Fruit fly (Drosophila melanogaster) whole organism, embryonic: ENCODE measurements around the gene kri.

ENCODE experiments used
- B-H1 ChIP-seq: fragments of 200-800 bp; sonication (Bioruptor generic); IDR thresholded peaks from 3 replicates; pipeline ENCODE4 v1.3.6; 2022; ENCODE audit warnings: missing biosample characterization, missing genetic modification characterization
- CG10267 ChIP-seq: fragments of 200-800 bp; sonication (Bioruptor generic); optimal IDR thresholded peaks from 2 replicates; lab custom pipeline; 2018; ENCODE audit warnings: missing biosample characterization, mild to moderate bottlenecking, missing genetic modification characterization, moderate library complexity
- CG10959 ChIP-seq: fragments of 200-800 bp; sonication (Bioruptor generic); IDR thresholded peaks from 2 replicates; pipeline ENCODE4 v1.3.6; 2022; ENCODE audit warnings: missing biosample characterization, missing genetic modification characterization
- CG12155 ChIP-seq: fragments of 200-800 bp; sonication (Bioruptor generic); optimal IDR thresholded peaks from 3 replicates; lab custom pipeline; 2016; ENCODE audit warnings: missing biosample characterization, missing genetic modification characterization
- CG12219 ChIP-seq: fragments of 200-800 bp; sonication (Bioruptor generic); optimal IDR thresholded peaks from 3 replicates; lab custom pipeline; 2018; ENCODE audit warnings: missing biosample characterization, mild to moderate bottlenecking, missing genetic modification characterization
- CG13296 ChIP-seq: fragments of 200-800 bp; sonication (Bioruptor generic); optimal IDR thresholded peaks from 3 replicates; lab custom pipeline; 2018; ENCODE audit warnings: missing biosample characterization, mild to moderate bottlenecking, missing genetic modification characterization
- CG13775 ChIP-seq: fragments of 200-800 bp; sonication (Bioruptor generic); optimal IDR thresholded peaks from 3 replicates; lab custom pipeline; 2017; ENCODE audit warnings: missing biosample characterization, mild to moderate bottlenecking, missing genetic modification characterization
- CG14710 ChIP-seq: fragments of 200-800 bp; sonication (Bioruptor generic); optimal IDR thresholded peaks from 3 replicates; lab custom pipeline; 2019; ENCODE audit warnings: missing biosample characterization, mild to moderate bottlenecking, missing genetic modification characterization, moderate library complexity
- CG15479 ChIP-seq: fragments of 200-800 bp; sonication (Bioruptor generic); optimal IDR thresholded peaks from 3 replicates; lab custom pipeline; 2019; ENCODE audit warnings: missing biosample characterization, mild to moderate bottlenecking, missing genetic modification characterization, moderate library complexity
- CG15696 ChIP-seq: fragments of 200-800 bp; sonication (Bioruptor generic); optimal IDR thresholded peaks from 2 replicates; lab custom pipeline; 2019; ENCODE audit warnings: missing biosample characterization, mild to moderate bottlenecking, missing genetic modification characterization, moderate library complexity
- CG1603 ChIP-seq: fragments of 200-800 bp; sonication (Bioruptor generic); optimal IDR thresholded peaks from 2 replicates; lab custom pipeline; 2019; ENCODE audit warnings: missing biosample characterization, mild to moderate bottlenecking, missing genetic modification characterization, moderate library complexity
- CG16815 ChIP-seq: fragments of 200-800 bp; sonication (Bioruptor generic); optimal IDR thresholded peaks from 3 replicates; lab custom pipeline; 2017; ENCODE audit warnings: missing biosample characterization, mild to moderate bottlenecking, missing genetic modification characterization
- CG17328 ChIP-seq: fragments of 200-800 bp; sonication (Bioruptor generic); IDR thresholded peaks from 2 replicates; pipeline ENCODE4 v1.3.6; 2022; ENCODE audit warnings: missing biosample characterization, missing genetic modification characterization
- CG1792 ChIP-seq: fragments of 200-800 bp; sonication (Bioruptor generic); optimal IDR thresholded peaks from 2 replicates; lab custom pipeline; 2016; ENCODE audit warnings: missing biosample characterization, missing genetic modification characterization
- CG31224 ChIP-seq: fragments of 200-800 bp; sonication (Bioruptor generic); IDR thresholded peaks from 2 replicates; pipeline ENCODE4 v1.3.6; 2022; ENCODE audit warnings: missing biosample characterization, missing genetic modification characterization
- CG31441 ChIP-seq: fragments of 200-800 bp; sonication (Bioruptor generic); IDR thresholded peaks from 2 replicates; pipeline ENCODE4 v1.3.6; 2022; ENCODE audit warnings: missing biosample characterization, missing genetic modification characterization
- CG33557 ChIP-seq: fragments of 200-800 bp; sonication (Bioruptor generic); optimal IDR thresholded peaks from 2 replicates; lab custom pipeline; 2019; ENCODE audit warnings: missing biosample characterization, mild to moderate bottlenecking, missing genetic modification characterization, moderate library complexity
- CG4424 ChIP-seq: fragments of 200-800 bp; sonication (Bioruptor generic); optimal IDR thresholded peaks from 3 replicates; lab custom pipeline; 2016; ENCODE audit warnings: missing biosample characterization, missing genetic modification characterization
- CG6254 ChIP-seq: fragments of 200-800 bp; sonication (Bioruptor generic); optimal IDR thresholded peaks from 3 replicates; lab custom pipeline; 2017; ENCODE audit warnings: mild to moderate bottlenecking, missing biosample characterization, missing genetic modification reagents, missing genetic modification characterization
- CG6689 ChIP-seq: fragments of 200-800 bp; sonication (Bioruptor generic); IDR thresholded peaks from 2 replicates; pipeline ENCODE4 v1.3.6; 2022; ENCODE audit warnings: missing biosample characterization, missing genetic modification characterization
- Camta ChIP-seq: fragments of 200-800 bp; sonication (Bioruptor generic); optimal IDR thresholded peaks from 2 replicates; lab custom pipeline; 2016; ENCODE audit warnings: missing biosample characterization, missing genetic modification characterization
- Chrac-16 ChIP-seq: fragments of 200-800 bp; sonication (Bioruptor generic); optimal IDR thresholded peaks from 3 replicates; lab custom pipeline; 2016; ENCODE audit warnings: missing biosample characterization, missing genetic modification characterization
- Elba2 ChIP-seq: fragments of 200-800 bp; sonication (Bioruptor generic); optimal IDR thresholded peaks from 3 replicates; lab custom pipeline; 2016; ENCODE audit warnings: missing biosample characterization, missing genetic modification characterization
- Hr78 ChIP-seq, 2 experiments: fragments of 200-800 bp in 1 of 2; fragments of >200 bp in 1 of 2; sonication (Bioruptor generic) in 1 of 2; optimal IDR thresholded peaks; 2 replicates each; lab custom pipeline; 2017 to 2019; ENCODE audit warnings: missing biosample characterization in 2 of 2, missing genetic modification characterization in 2 of 2, mild to moderate bottlenecking in 1 of 2, moderate library complexity in 1 of 2
- Kr ChIP-seq: fragments of 200-800 bp; sonication (Bioruptor generic); optimal IDR thresholded peaks from 2 replicates; lab custom pipeline; 2017; ENCODE audit warnings: missing biosample characterization, mild to moderate bottlenecking, missing genetic modification characterization
- Mad ChIP-seq: fragments of 200-800 bp; sonication (Bioruptor generic); optimal IDR thresholded peaks from 2 replicates; lab custom pipeline; 2016; ENCODE audit warnings: missing biosample characterization, missing genetic modification characterization
- Med ChIP-seq: fragments of 200-800 bp; sonication (Bioruptor generic); peaks from one replicate; lab custom pipeline; 2016; ENCODE audit warnings: missing biosample characterization, missing genetic modification characterization, mild to moderate bottlenecking, inconsistent platforms, moderate library complexity
- NC2α ChIP-seq: fragments of 200-800 bp; sonication (Bioruptor generic); optimal IDR thresholded peaks from 2 replicates; lab custom pipeline; 2016; ENCODE audit warnings: missing biosample characterization, missing genetic modification characterization
- NfI ChIP-seq: fragments of 200-800 bp; sonication (Bioruptor generic); optimal IDR thresholded peaks from 3 replicates; lab custom pipeline; 2018; ENCODE audit warnings: missing biosample characterization, mild to moderate bottlenecking, missing genetic modification characterization, moderate library complexity
- ac ChIP-seq: fragments of 200-800 bp; sonication (Bioruptor generic); optimal IDR thresholded peaks from 3 replicates; lab custom pipeline; 2017; ENCODE audit warnings: missing biosample characterization, mild to moderate bottlenecking, missing genetic modification characterization
- amos ChIP-seq: fragments of 200-800 bp; sonication (Bioruptor generic); IDR thresholded peaks from 2 replicates; pipeline ENCODE4 v1.3.6; 2022; ENCODE audit warnings: missing biosample characterization, missing genetic modification characterization; ENCODE audit not compliant: partially characterized antibody
- bcd ChIP-seq: fragments of 200-800 bp; sonication (Bioruptor generic); optimal IDR thresholded peaks from 2 replicates; lab custom pipeline; 2017; ENCODE audit warnings: missing biosample characterization, mild to moderate bottlenecking, missing genetic modification characterization
- btn ChIP-seq: fragments of 200-800 bp; sonication (Bioruptor generic); optimal IDR thresholded peaks from 2 replicates; lab custom pipeline; 2016; ENCODE audit warnings: missing biosample characterization, missing genetic modification characterization
- chn ChIP-seq: fragments of 200-800 bp; sonication (Bioruptor generic); optimal IDR thresholded peaks from 2 replicates; lab custom pipeline; 2016; ENCODE audit warnings: missing biosample characterization, missing genetic modification characterization
- dan ChIP-seq: fragments of 200-800 bp; sonication (Bioruptor generic); IDR thresholded peaks from 2 replicates; pipeline ENCODE4 v1.3.6; 2022; ENCODE audit warnings: missing biosample characterization, missing genetic modification characterization
- dpn ChIP-seq, 2 experiments: fragments of 200-800 bp; sonication (Bioruptor generic); optimal IDR thresholded peaks; 3 replicates each; lab custom pipeline; 2016; ENCODE audit warnings: missing biosample characterization in 2 of 2, missing genetic modification characterization in 2 of 2
- esg ChIP-seq: fragments of 200-800 bp; sonication (Bioruptor generic); conservative IDR thresholded peaks from 2 replicates; pipeline ENCODE4 v1.3.6; 2022; ENCODE audit warnings: missing biosample characterization, missing genetic modification characterization
- eve ChIP-seq, 2 experiments: fragments of >200 bp; optimal IDR thresholded peaks; 2 replicates each; lab custom pipeline; 2017; ENCODE audit warnings: missing biosample characterization in 2 of 2, missing genetic modification characterization in 2 of 2
- grau ChIP-seq: fragments of 200-800 bp; optimal IDR thresholded peaks from 3 replicates; lab custom pipeline; 2019; ENCODE audit warnings: missing biosample characterization, mild to moderate bottlenecking, missing genetic modification characterization, moderate library complexity
- jing ChIP-seq: fragments of 200-800 bp; sonication (Bioruptor generic); optimal IDR thresholded peaks from 2 replicates; lab custom pipeline; 2018; ENCODE audit warnings: missing biosample characterization, mild to moderate bottlenecking, missing genetic modification characterization
- jumu ChIP-seq: fragments of 200-800 bp; sonication (Bioruptor generic); optimal IDR thresholded peaks from 3 replicates; lab custom pipeline; 2016; ENCODE audit warnings: missing biosample characterization, missing genetic modification characterization
- org-1 ChIP-seq: fragments of 200-800 bp; sonication (Bioruptor generic); optimal IDR thresholded peaks from 2 replicates; lab custom pipeline; 2017; ENCODE audit warnings: missing biosample characterization, missing genetic modification characterization
- pnt ChIP-seq: fragments of 200-800 bp; sonication (Bioruptor generic); optimal IDR thresholded peaks from 3 replicates; lab custom pipeline; 2016; ENCODE audit warnings: missing biosample characterization, missing genetic modification characterization
- pum ChIP-seq: fragments of 200-800 bp; sonication (Bioruptor generic); optimal IDR thresholded peaks from 2 replicates; lab custom pipeline; 2016; ENCODE audit warnings: missing biosample characterization, missing genetic modification characterization
- row ChIP-seq: fragments of 200-800 bp; sonication (Bioruptor generic); IDR thresholded peaks from 3 replicates; pipeline ENCODE4 v1.3.6; 2022; ENCODE audit warnings: missing biosample characterization, missing genetic modification characterization
- scrt ChIP-seq: fragments of 200-800 bp; sonication (Bioruptor generic); optimal IDR thresholded peaks from 2 replicates; lab custom pipeline; 2018; ENCODE audit warnings: missing biosample characterization, mild to moderate bottlenecking, missing genetic modification characterization, moderate library complexity
- sens ChIP-seq: fragments of 200-800 bp; sonication (Bioruptor generic); peaks from one replicate; lab custom pipeline; 2016; ENCODE audit warnings: missing biosample characterization, missing genetic modification characterization
- sob ChIP-seq: fragments of 200-800 bp; sonication (Bioruptor generic); IDR thresholded peaks from 2 replicates; pipeline ENCODE4 v1.3.6; 2022; ENCODE audit warnings: missing biosample characterization, missing genetic modification characterization
- tin ChIP-seq: fragments of 200-800 bp; sonication (Bioruptor generic); optimal IDR thresholded peaks from 3 replicates; lab custom pipeline; 2016; ENCODE audit warnings: missing biosample characterization, missing genetic modification characterization
- tll ChIP-seq, 2 experiments: fragments of 200-800 bp in 1 of 2; fragments of >200 bp in 1 of 2; sonication (Bioruptor generic) in 1 of 2; optimal IDR thresholded peaks; 2 replicates each; lab custom pipeline; 2017 to 2019; ENCODE audit warnings: missing biosample characterization in 2 of 2, missing genetic modification characterization in 2 of 2, mild to moderate bottlenecking in 1 of 2, moderate library complexity in 1 of 2
- trem ChIP-seq: fragments of 200-800 bp; optimal IDR thresholded peaks from 3 replicates; lab custom pipeline; 2019; ENCODE audit warnings: missing biosample characterization, mild to moderate bottlenecking, missing genetic modification characterization, moderate library complexity

Gene kri

DNA sequence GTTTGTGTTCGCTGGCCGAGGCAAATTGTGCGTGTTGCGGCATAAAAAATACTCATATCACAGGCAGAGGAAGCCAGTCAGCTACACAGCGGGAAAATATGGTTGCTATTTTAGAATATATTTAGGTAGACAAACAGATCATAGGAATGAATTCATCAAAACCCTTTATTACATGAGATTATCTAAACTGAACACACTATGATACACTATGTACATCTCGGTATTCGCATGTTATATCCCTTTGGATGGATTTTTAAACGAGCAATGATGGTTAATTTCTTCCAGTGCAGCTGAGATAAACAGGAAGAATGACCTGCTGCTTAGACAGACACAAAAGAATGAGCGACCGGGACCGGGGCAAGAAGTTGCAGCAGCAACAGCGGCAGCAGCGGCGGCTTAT lies 46.1 kb downstream of the kri start (continued):
- TF ChIP-seq jumu (GFP tag; lab: Kevin White, UChicago) = peak; percentile 25
- TF ChIP-seq esg (GFP tag; lab: Robert Waterston, UW) = no peak
- peak; percentile 44; the same call in 1 of the 2 replicates for TF ChIP-seq CG6689 (GFP tag; lab: Robert Waterston, UW)
- peak; percentile 95 for TF ChIP-seq CG15696
- TF ChIP-seq CG6254 = peak; percentile 15
- TF ChIP-seq CG10267 (tag; lab: Kevin White, UChicago) = peak; percentile 75
- TF ChIP-seq Med (GFP tag; lab: Kevin White, UChicago) = peak; percentile 55
- TF ChIP-seq NC2α (GFP tag; lab: Kevin White, UChicago) = peak; percentile 6
- peak; percentile 49 for TF ChIP-seq CG4424 (GFP tag; lab: Kevin White, UChicago)
- TF ChIP-seq CG12219 = peak; percentile 22
- TF ChIP-seq CG17328 (GFP tag; lab: Robert Waterston, UW) = peak; percentile 35; the same call in 1 of the 2 replicates
- peak; percentile 58 for TF ChIP-seq dan (GFP tag; lab: Robert Waterston, UW)
- TF ChIP-seq CG14710 = peak; percentile 72
- TF ChIP-seq btn (GFP tag; lab: Kevin White, UChicago) = no peak
- TF ChIP-seq sens (GFP tag; lab: Kevin White, UChicago) = peak; percentile 90
- peak; percentile 7 for TF ChIP-seq jing (GFP tag; lab: Kevin White, UChicago)
- peak; percentile 35 for TF ChIP-seq chn (GFP tag; lab: Kevin White, UChicago)
- peak; percentile 5 for TF ChIP-seq Mad (GFP tag; lab: Kevin White, UChicago)
- peak; percentile 73 for TF ChIP-seq CG33557 (GFP tag; lab: Kevin White, UChicago)
- TF ChIP-seq eve (GFP tag; optimal IDR thresholded peaks at IDR 0.05; lab: Kevin White, UChicago) = peak in 1 of 2 experiments; percentile 88
- peak in 1 of 2 experiments; percentile 7 for TF ChIP-seq dpn (GFP tag; optimal IDR thresholded peaks at IDR 0.05; lab: Kevin White, UChicago)
- TF ChIP-seq CG1603 (tag; lab: Kevin White, UChicago) = peak; percentile 76
- no peak for TF ChIP-seq sob (GFP tag; lab: Robert Waterston, UW)
- no peak for TF ChIP-seq CG13296 (GFP tag; lab: Kevin White, UChicago)
- peak; percentile 22 for TF ChIP-seq org-1 (GFP tag; lab: Kevin White, UChicago)
- peak; percentile 38 for TF ChIP-seq grau
- peak; percentile 87 for TF ChIP-seq CG15479 (GFP tag; lab: Kevin White, UChicago)
- TF ChIP-seq pum (GFP tag; lab: Kevin White, UChicago) = peak; percentile 28
- TF ChIP-seq Elba2 (GFP tag; lab: Kevin White, UChicago) = peak; percentile 77
- peak; percentile 20 for TF ChIP-seq tin (GFP tag; lab: Kevin White, UChicago)
- TF ChIP-seq CG12155 = peak; percentile 32
- TF ChIP-seq CG10959 = peak; percentile 50
- no peak for TF ChIP-seq Hr78 (GFP tag; optimal IDR thresholded peaks at IDR 0.05; lab: Kevin White, UChicago)
- TF ChIP-seq NfI (GFP tag; lab: Kevin White, UChicago) = no peak
- peak; percentile 58; the same call in 2 of the 3 replicates for TF ChIP-seq row (GFP tag; lab: Robert Waterston, UW)
- TF ChIP-seq Camta = peak; percentile 19
- peak; percentile 16 for TF ChIP-seq pnt (GFP tag; lab: Kevin White, UChicago)
- no peak for TF ChIP-seq CG31224
- TF ChIP-seq Kr = peak; percentile 54
- TF ChIP-seq tll (GFP tag; optimal IDR thresholded peaks at IDR 0.05; lab: Kevin White, UChicago) = peak; percentile 20 to 84
- peak; percentile 85 for TF ChIP-seq ac (GFP tag; lab: Kevin White, UChicago)
- TF ChIP-seq CG16815 = peak; percentile 66
- no peak for TF ChIP-seq scrt
- TF ChIP-seq amos = no peak
- TF ChIP-seq bcd (GFP tag; lab: Kevin White, UChicago) = no peak
- TF ChIP-seq Chrac-16 (GFP tag; lab: Kevin White, UChicago) = peak; percentile 59
- TF ChIP-seq trem = peak; percentile 62
- TF ChIP-seq CG13775 (GFP tag; lab: Kevin White, UChicago) = peak; percentile 66
- no peak for TF ChIP-seq B-H1 (GFP tag; lab: Robert Waterston, UW)
- TF ChIP-seq CG31441 (GFP tag; lab: Robert Waterston, UW) = peak; percentile 50; the same call in 1 of the 2 replicates
- no peak for TF ChIP-seq CG1792 (GFP tag; lab: Kevin White, UChicago)
